Fruit fly (Drosophila melanogaster) Kc167 (cell line): ENCODE results near the gene CG43814.

Experiments used
- Sin3A ChIP-seq: fragments of >200 bp; optimal IDR thresholded peaks from 2 replicates; lab custom pipeline; 2018; ENCODE audit warnings: missing external identifiers
- insv ChIP-seq: fragments of >200 bp; optimal IDR thresholded peaks from 3 replicates; lab custom pipeline; 2018; ENCODE audit warnings: missing external identifiers
- ttk ChIP-seq: sonication (Bioruptor generic); optimal IDR thresholded peaks from 2 replicates; lab custom pipeline; 2017; ENCODE audit warnings: missing external identifiers

- TF ChIP-seq insv (lab: Kevin White, UChicago) = no peak
- no peak for TF ChIP-seq Sin3A (lab: Kevin White, UChicago)
- TF ChIP-seq ttk (lab: Kevin White, UChicago) = no peak
Observed at dm6 chr2L:18765760-18766159, 39.4 kb downstream of the CG43814 start.
